Fruit fly (Drosophila melanogaster) whole organism, pupa: ENCODE measurements around the gene CG4820.

Experiments used
- CG10348 ChIP-seq: fragments of 200-800 bp; sonication (Bioruptor generic); IDR thresholded peaks from 2 replicates; pipeline ENCODE4 v1.3.6; 2022; ENCODE audit warnings: missing biosample characterization, missing genetic modification characterization
- CG34367 ChIP-seq: fragments of 200-800 bp; sonication (Bioruptor generic); optimal IDR thresholded peaks from 2 replicates; lab custom pipeline; 2018; ENCODE audit warnings: missing biosample characterization, mild to moderate bottlenecking, missing genetic modification characterization
- CG4496 ChIP-seq: fragments of 200-800 bp; sonication (Bioruptor generic); IDR thresholded peaks from 3 replicates; pipeline ENCODE4 v1.3.6; 2022; ENCODE audit warnings: missing biosample characterization, missing genetic modification characterization
- CG8159 ChIP-seq: fragments of 200-800 bp; sonication (Bioruptor generic); optimal IDR thresholded peaks from 3 replicates; lab custom pipeline; 2018; ENCODE audit warnings: missing biosample characterization, mild to moderate bottlenecking, missing genetic modification characterization, moderate library complexity
- CG9948 ChIP-seq: fragments of 200-800 bp; sonication (Bioruptor generic); optimal IDR thresholded peaks from 2 replicates; lab custom pipeline; 2018; ENCODE audit warnings: missing biosample characterization, mild to moderate bottlenecking, missing genetic modification characterization, moderate library complexity
- EcR ChIP-seq: fragments of 200-800 bp; sonication (Bioruptor generic); optimal IDR thresholded peaks from 3 replicates; lab custom pipeline; 2019; ENCODE audit warnings: missing biosample characterization, missing genetic modification characterization, mild to moderate bottlenecking, moderate library complexity, missing genetic modification reagents
- Ets98B ChIP-seq: fragments of 200-800 bp; sonication (Bioruptor generic); IDR thresholded peaks from 2 replicates; pipeline ENCODE4 v1.3.6; 2022; ENCODE audit warnings: missing biosample characterization, missing genetic modification characterization
- Snoo ChIP-seq: fragments of 200-800 bp; sonication (Bioruptor generic); optimal IDR thresholded peaks from 3 replicates; lab custom pipeline; 2017; ENCODE audit warnings: missing biosample characterization, mild to moderate bottlenecking, missing genetic modification characterization, inconsistent platforms
- gl ChIP-seq: fragments of 200-800 bp; sonication (Bioruptor generic); optimal IDR thresholded peaks from 2 replicates; lab custom pipeline; 2018; ENCODE audit warnings: missing biosample characterization, mild to moderate bottlenecking, missing genetic modification characterization

DNA sequence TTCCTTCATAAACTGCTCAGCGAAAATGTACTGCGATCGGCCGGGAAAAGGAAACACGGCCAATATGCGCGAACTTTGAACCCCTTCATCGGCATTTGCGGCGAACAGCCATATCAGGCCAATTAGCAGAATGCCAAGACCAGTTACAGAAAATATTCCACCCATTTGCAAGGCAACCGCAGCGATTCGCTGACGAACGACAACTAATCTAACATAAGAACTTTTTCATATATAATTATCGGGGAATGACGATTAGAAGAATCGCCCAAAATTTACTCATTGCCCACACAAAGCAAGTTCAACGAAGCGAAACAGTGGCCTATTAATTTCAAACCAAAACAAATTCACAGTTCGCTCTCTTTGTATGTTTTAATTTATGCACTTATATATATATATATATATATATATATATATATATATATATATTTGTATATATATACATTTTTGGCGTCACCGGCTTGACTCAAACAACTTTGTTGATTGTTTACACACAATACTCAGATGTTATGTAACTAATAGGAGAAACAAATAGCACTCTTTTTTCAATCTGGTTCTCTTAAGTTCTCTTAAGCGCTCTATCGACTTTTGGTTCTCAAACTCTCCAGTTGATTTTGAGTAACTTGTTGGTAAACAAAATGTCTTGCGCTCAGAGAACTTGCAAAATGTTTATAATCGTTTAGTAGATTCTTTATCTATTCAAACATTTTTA lies 43.7 kb upstream of the CG4820 start, which contains the start of gene Ugt35A1:
- TF ChIP-seq CG34367 (tag; lab: Kevin White, UChicago) (no peak), EcR (GFP tag; lab: Kevin White, UChicago) (no peak), gl (no peak), CG9948 (tag; lab: Kevin White, UChicago) (no peak), Ets98B (no peak), CG8159 (tag; lab: Kevin White, UChicago) (no peak), Snoo (tag; lab: Kevin White, UChicago) (no peak), CG4496 (GFP tag; lab: Robert Waterston, UW) (no peak), CG10348 (GFP tag; lab: Robert Waterston, UW) (no peak)
